Fruit fly (Drosophila melanogaster): Measurements from ENCODE around the gene CG1545.

CG1545 gene

DNA sequence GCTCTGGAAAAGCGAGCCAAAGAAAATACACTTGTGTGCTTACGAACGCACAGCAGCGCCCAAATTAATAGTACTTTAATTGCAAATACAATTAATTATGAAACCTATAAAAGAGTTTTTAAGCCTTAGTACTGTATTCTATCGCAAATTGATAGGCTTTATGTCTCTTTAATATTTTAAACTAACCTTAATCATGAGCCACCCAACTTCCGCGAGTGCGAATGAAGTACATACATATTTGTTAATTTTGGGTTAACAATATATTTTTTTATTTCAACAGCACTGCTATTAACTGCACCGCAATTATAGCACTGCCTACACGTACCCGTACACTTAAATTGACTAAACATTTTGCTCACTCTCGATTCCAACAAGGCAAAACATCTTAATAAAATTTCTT lies 21.8 kb upstream of the CG1545 start:
- TF ChIP-seq insv (optimal IDR thresholded peaks at IDR 0.05) (no peak), ttk (optimal IDR thresholded peaks at IDR 0.05) (no peak), psq (optimal IDR thresholded peaks at IDR 0.05) (no peak), Sin3A (optimal IDR thresholded peaks at IDR 0.05) (no peak), Myc (optimal IDR thresholded peaks at IDR 0.05) (no peak), h (optimal IDR thresholded peaks at IDR 0.05) (no peak)

- TF ChIP-seq Myc (optimal IDR thresholded peaks at IDR 0.05) (no peak), Sin3A (optimal IDR thresholded peaks at IDR 0.05) (no peak), h (optimal IDR thresholded peaks at IDR 0.05) (no peak), ttk (optimal IDR thresholded peaks at IDR 0.05) (no peak), psq (optimal IDR thresholded peaks at IDR 0.05) (no peak), insv (optimal IDR thresholded peaks at IDR 0.05) (no peak)
These were observed 6.8 kb upstream of the CG1545 start, which contains the start of gene CG15203 for dm6 chrX:11066252-11066651. CG15203 (plus strand) TSS chrX:11066552.

dm6 chrX:11063070-11063469 lies 3.7 kb upstream of the CG1545 start, which contains the start of gene CG1537:
CG1537 (minus strand) TSS chrX:11063170.
- TF ChIP-seq insv (optimal IDR thresholded peaks at IDR 0.05) = no peak
- TF ChIP-seq h (optimal IDR thresholded peaks at IDR 0.05) = no peak
- TF ChIP-seq Sin3A (optimal IDR thresholded peaks at IDR 0.05) = no peak
- TF ChIP-seq ttk (optimal IDR thresholded peaks at IDR 0.05) = no peak
- no peak for TF ChIP-seq psq (optimal IDR thresholded peaks at IDR 0.05)
- no peak for TF ChIP-seq Myc (optimal IDR thresholded peaks at IDR 0.05)

DNA sequence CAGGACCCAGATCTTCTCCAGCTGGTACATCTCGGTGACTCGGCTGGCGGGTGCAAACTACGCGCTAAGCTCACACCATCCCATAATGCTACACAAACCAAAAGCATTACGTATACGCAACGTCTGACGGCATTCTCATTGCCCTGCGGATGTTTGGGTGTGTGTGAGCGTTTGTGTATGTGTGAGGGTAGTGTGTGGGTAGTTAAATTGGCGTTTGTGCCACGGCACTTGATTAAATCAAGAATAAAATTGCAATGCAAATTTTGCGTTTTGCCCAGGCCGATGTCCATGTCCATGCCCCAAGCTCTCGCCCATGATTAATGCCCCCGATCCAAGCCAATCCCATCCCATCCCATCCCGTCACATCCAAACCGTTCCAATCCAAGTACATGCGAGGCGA lies 6.0 kb downstream of the CG1545 start, which contains the start of gene CG1552:
Gene CG1552, minus strand, starts transcription at position 101 of the 400 bp plus-strand sequence.
- TF ChIP-seq insv (optimal IDR thresholded peaks at IDR 0.05) (no peak), Myc (optimal IDR thresholded peaks at IDR 0.05) (no peak), ttk (optimal IDR thresholded peaks at IDR 0.05) (no peak), psq (optimal IDR thresholded peaks at IDR 0.05) (no peak), Sin3A (optimal IDR thresholded peaks at IDR 0.05) (no peak), h (optimal IDR thresholded peaks at IDR 0.05) (no peak)

DNA sequence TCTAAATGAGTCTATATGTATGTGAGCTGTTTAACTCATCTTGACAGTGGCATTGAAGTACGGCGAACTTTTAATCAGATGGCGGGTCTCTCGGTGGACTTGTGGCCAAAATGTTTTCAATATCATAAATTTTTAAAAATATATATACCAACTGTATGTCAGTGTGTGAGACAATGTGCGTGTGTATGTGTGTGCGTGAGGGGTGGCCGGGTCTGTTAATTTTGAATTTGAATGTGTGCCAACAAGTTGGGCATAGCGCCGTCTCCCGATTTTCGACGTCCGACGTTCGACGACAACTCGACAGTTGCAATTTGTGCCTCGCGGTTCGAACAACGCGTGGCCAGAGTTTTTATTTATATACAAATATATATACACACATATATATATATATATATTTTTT lies 15.0 kb downstream of the CG1545 start, which contains the start of gene SmydA-4:
Gene SmydA-4, plus strand, starts transcription at position 301 of the 400 bp plus-strand sequence.
- TF ChIP-seq ttk (optimal IDR thresholded peaks at IDR 0.05) = no peak
- TF ChIP-seq h (optimal IDR thresholded peaks at IDR 0.05) = no peak
- TF ChIP-seq Myc (optimal IDR thresholded peaks at IDR 0.05) = no peak

- TF ChIP-seq insv (optimal IDR thresholded peaks at IDR 0.05) (no peak), ttk (optimal IDR thresholded peaks at IDR 0.05) (no peak), Myc (optimal IDR thresholded peaks at IDR 0.05) (no peak), Sin3A (optimal IDR thresholded peaks at IDR 0.05) (no peak), h (optimal IDR thresholded peaks at IDR 0.05) (no peak), psq (optimal IDR thresholded peaks at IDR 0.05) (no peak)
These were observed 19.6 kb downstream of the CG1545 start, which contains the start of gene vex for dm6 chrX:11039788-11040187. vex (minus strand) TSS chrX:11039901.

All from Kc167 (cell line).